Worm (Caenorhabditis elegans) whole organism, late embryonic: ENCODE data around the gene ZC204.17.

Experiments used
- ama-1 ChIP-seq: fragments of 150-350 bp; optimal IDR thresholded peaks from 2 replicates; lab custom pipeline; 2014
- ceh-6 ChIP-seq: fragments of 200-800 bp; sonication (Bioruptor generic); optimal IDR thresholded peaks from 2 replicates; lab custom pipeline; 2018; ENCODE audit warnings: mild to moderate bottlenecking, missing genetic modification characterization, missing compliant biosample characterization
- fkh-10 ChIP-seq: fragments of 150-350 bp; optimal IDR thresholded peaks from 2 replicates; lab custom pipeline; 2014; ENCODE audit warnings: missing biosample characterization, missing genetic modification reagents, missing genetic modification characterization
- pqm-1 ChIP-seq: sonication (generic microtip); optimal IDR thresholded peaks from 2 replicates; lab custom pipeline; 2016; ENCODE audit warnings: missing genetic modification characterization, missing compliant biosample characterization
- rnt-1 ChIP-seq: sonication (generic microtip); optimal IDR thresholded peaks from 2 replicates; lab custom pipeline; 2016; ENCODE audit warnings: missing genetic modification characterization, missing compliant biosample characterization
- unc-86 ChIP-seq: sonication (generic microtip); optimal IDR thresholded peaks from 2 replicates; lab custom pipeline; 2016; ENCODE audit warnings: missing genetic modification characterization, missing compliant biosample characterization

DNA sequence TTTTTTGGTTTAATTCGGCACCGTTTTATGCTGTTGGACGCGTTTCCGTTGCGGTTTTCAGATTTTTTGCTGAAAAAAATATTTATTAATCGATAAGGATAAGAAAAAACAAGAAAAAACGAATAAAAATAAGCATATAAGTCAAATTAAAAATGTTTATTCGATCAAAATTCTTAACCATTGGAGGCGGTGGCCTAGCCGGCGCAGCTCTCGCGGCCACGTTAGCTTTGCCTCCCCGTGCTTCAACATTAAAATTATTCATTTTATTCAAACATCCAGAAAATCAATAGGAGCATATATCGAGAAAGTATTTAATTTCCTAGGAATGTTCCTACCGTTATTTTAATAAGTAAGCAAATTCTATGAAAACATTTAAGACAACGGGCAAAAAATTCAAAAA, 16.8 kb upstream of the ZC204.17 start, which contains the start of gene ZC204.14:
- no peak for TF ChIP-seq fkh-10 (GFP tag; lab: Kevin White, UChicago)
- TF ChIP-seq pqm-1 (tag; lab: Kevin White, UChicago) = no peak
- no peak for TF ChIP-seq ama-1 (lab: Kevin White, UChicago)
- TF ChIP-seq rnt-1 (tag; lab: Kevin White, UChicago) = no peak
- no peak for TF ChIP-seq ceh-6 (GFP tag; lab: Kevin White, UChicago)
- TF ChIP-seq unc-86 (tag; lab: Kevin White, UChicago) = no peak
